Fruit fly (Drosophila melanogaster): Measurements from ENCODE around the gene CG43750.

- TF ChIP-seq psq (GFP tag; optimal IDR thresholded peaks at IDR 0.05), result no peak
- no peak for TF ChIP-seq OdsH (GFP tag; optimal IDR thresholded peaks at IDR 0.05)
- TF ChIP-seq HLH106 (tag; optimal IDR thresholded peaks at IDR 0.05), result no peak
- TF ChIP-seq pan (optimal IDR thresholded peaks at IDR 0.05), result no peak
- no peak for TF ChIP-seq Rel (GFP tag; optimal IDR thresholded peaks at IDR 0.05)
- no peak for TF ChIP-seq Rel (tag; optimal IDR thresholded peaks at IDR 0.05)
- TF ChIP-seq fru (GFP tag; optimal IDR thresholded peaks at IDR 0.05), result no peak
- TF ChIP-seq usp (GFP tag; optimal IDR thresholded peaks at IDR 0.05), result no peak
- no peak for TF ChIP-seq CG32264 (GFP tag; optimal IDR thresholded peaks at IDR 0.05)
- TF ChIP-seq woc (GFP tag; optimal IDR thresholded peaks at IDR 0.05), result no peak
These were observed 18.9 kb downstream of the CG43750 start, which contains the start of gene CG3597 for dm6 chr2L:2371406-2372111.

All from whole organism, wandering third instar larva.